Worm (Caenorhabditis elegans): Measurements from ENCODE around the gene Y62E10A.13.

The Y62E10A.13 gene

ce11 chrIV:13383763-13384436, 15.0 kb downstream of the Y62E10A.13 start, which contains the start of gene rab-19:
rab-19 (minus strand) TSS chrIV:13384386.
- TF ChIP-seq Y22D7AL.16 (tag; optimal IDR thresholded peaks at IDR 0.05): no peak
- no peak for TF ChIP-seq zip-5 (tag; optimal IDR thresholded peaks at IDR 0.05)
- peak; percentile 72 for TF ChIP-seq ceh-48 (tag; optimal IDR thresholded peaks at IDR 0.05)
- no peak for TF ChIP-seq C38D4.7 (GFP tag; optimal IDR thresholded peaks at IDR 0.05)
- TF ChIP-seq ceh-31 (tag; optimal IDR thresholded peaks at IDR 0.05): peak; percentile 28
- TF ChIP-seq ceh-14 (tag; optimal IDR thresholded peaks at IDR 0.05): no peak
- no peak for TF ChIP-seq ceh-9 (tag; optimal IDR thresholded peaks at IDR 0.05)
- no peak for TF ChIP-seq tbx-7 (tag; optimal IDR thresholded peaks at IDR 0.05)
- peak; percentile 71 for TF ChIP-seq unc-42 (tag; optimal IDR thresholded peaks at IDR 0.05)
- TF ChIP-seq dmd-4 (tag; optimal IDR thresholded peaks at IDR 0.05; ENCODE audit: borderline replicate concordance): no peak
- TF ChIP-seq ztf-16 (tag; optimal IDR thresholded peaks at IDR 0.05): no peak

- no peak for TF ChIP-seq sox-4 (tag; optimal IDR thresholded peaks at IDR 0.05)
- TF ChIP-seq pag-3 (tag; optimal IDR thresholded peaks at IDR 0.05; ENCODE audit: borderline replicate concordance): no peak
- TF ChIP-seq lim-6 (tag; optimal IDR thresholded peaks at IDR 0.05): no peak
- no peak for TF ChIP-seq ets-4 (tag; optimal IDR thresholded peaks at IDR 0.05)
- no peak for TF ChIP-seq ceh-31 (tag; optimal IDR thresholded peaks at IDR 0.05)
- TF ChIP-seq ref-2 (tag; optimal IDR thresholded peaks at IDR 0.05): no peak
- TF ChIP-seq ceh-34 (tag; optimal IDR thresholded peaks at IDR 0.05): no peak
- TF ChIP-seq madf-2 (tag; optimal IDR thresholded peaks at IDR 0.05): no peak
- no peak for TF ChIP-seq tbx-2 (tag; optimal IDR thresholded peaks at IDR 0.05)
- TF ChIP-seq nhr-232 (tag; optimal IDR thresholded peaks at IDR 0.05): no peak
- TF ChIP-seq ceh-6 (GFP tag; optimal IDR thresholded peaks at IDR 0.05): no peak
- no peak for TF ChIP-seq fax-1 (tag; optimal IDR thresholded peaks at IDR 0.05)
Measured at ce11 chrIV:13381823-13382222, 17.0 kb downstream of the Y62E10A.13 start, which contains the start of gene emc-3. emc-3 (minus strand) TSS chrIV:13381923.

ce11 chrIV:13380506-13380905, 18.3 kb downstream of the Y62E10A.13 start:
- TF ChIP-seq unc-55 (GFP tag; optimal IDR thresholded peaks at IDR 0.05): no peak
- no peak for TF ChIP-seq ceh-31 (tag; optimal IDR thresholded peaks at IDR 0.05)
- TF ChIP-seq hlh-30 (tag; optimal IDR thresholded peaks at IDR 0.05; ENCODE audit: insufficient read depth): no peak
- TF ChIP-seq unc-3 (GFP tag; conservative IDR thresholded peaks at IDR 0.05): no peak
- TF ChIP-seq unc-3 (tag; optimal IDR thresholded peaks at IDR 0.05): no peak
- no peak for TF ChIP-seq ceh-14 (tag; optimal IDR thresholded peaks at IDR 0.05)
- TF ChIP-seq unc-86 (tag; optimal IDR thresholded peaks at IDR 0.05): no peak
- TF ChIP-seq syd-9 (tag; optimal IDR thresholded peaks at IDR 0.05): no peak
- TF ChIP-seq ceh-18 (tag; optimal IDR thresholded peaks at IDR 0.05): no peak
- no peak for TF ChIP-seq C08G9.2 (tag; optimal IDR thresholded peaks at IDR 0.05)
- TF ChIP-seq tbx-7 (tag; optimal IDR thresholded peaks at IDR 0.05): no peak
- no peak for TF ChIP-seq ceh-48 (tag; optimal IDR thresholded peaks at IDR 0.05)
- no peak for TF ChIP-seq pax-1 (tag; optimal IDR thresholded peaks at IDR 0.05)

- TF ChIP-seq ceh-30 (tag; optimal IDR thresholded peaks at IDR 0.05): no peak
- TF ChIP-seq T23F11.4 (GFP tag; optimal IDR thresholded peaks at IDR 0.05): no peak
- TF ChIP-seq ttx-3 (tag; optimal IDR thresholded peaks at IDR 0.05): no peak
- no peak for TF ChIP-seq dve-1 (tag; optimal IDR thresholded peaks at IDR 0.05)
- no peak for TF ChIP-seq ceh-48 (tag; optimal IDR thresholded peaks at IDR 0.05)
- TF ChIP-seq sox-2 (GFP tag; IDR thresholded peaks at IDR 0.05): no peak
- no peak for TF ChIP-seq mec-3 (tag; optimal IDR thresholded peaks at IDR 0.05; ENCODE audit: borderline replicate concordance)
- TF ChIP-seq odd-2 (tag; optimal IDR thresholded peaks at IDR 0.05): no peak
- TF ChIP-seq ref-2 (tag; optimal IDR thresholded peaks at IDR 0.05): no peak
- no peak for TF ChIP-seq elt-2 (tag; optimal IDR thresholded peaks at IDR 0.05)
- TF ChIP-seq eyg-1 (tag; optimal IDR thresholded peaks at IDR 0.05): no peak
- TF ChIP-seq ztf-16 (tag; optimal IDR thresholded peaks at IDR 0.05): no peak
- TF ChIP-seq ceh-9 (tag; optimal IDR thresholded peaks at IDR 0.05): no peak
Measured at ce11 chrIV:13377716-13378115, 21.1 kb downstream of the Y62E10A.13 start, which contains the start of gene mau-8. mau-8 (plus strand) TSS chrIV:13378016.
